Worm (Caenorhabditis elegans): ENCODE measurements around the gene ima-3.

DNA sequence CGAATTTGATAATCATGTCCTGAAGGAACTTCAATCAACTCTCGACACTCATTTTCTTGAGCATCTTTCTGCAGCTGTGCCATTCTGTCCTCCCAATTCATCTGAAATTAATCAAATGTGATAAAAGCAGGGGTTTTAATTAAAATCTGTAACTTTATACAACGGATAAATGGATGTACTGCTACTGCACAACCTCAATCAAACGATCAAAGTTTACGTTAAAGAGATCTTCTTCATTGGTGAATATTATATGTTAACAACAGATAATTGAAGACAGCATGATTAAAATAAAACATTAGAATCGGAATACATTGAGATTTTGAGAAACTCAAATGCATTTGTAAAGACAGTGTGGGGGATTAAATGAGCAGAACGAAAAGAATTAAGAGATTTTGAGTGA, 16.8 kb upstream of the ima-3 start, which contains the start of gene F32E10.5:
- no peak for TF ChIP-seq unc-62 (GFP tag; optimal IDR thresholded peaks at IDR 0.05)
- no peak for TF ChIP-seq irx-1 (tag; optimal IDR thresholded peaks at IDR 0.05)
- TF ChIP-seq mdl-1 (tag; optimal IDR thresholded peaks at IDR 0.05): no peak
- TF ChIP-seq elt-3 (tag; optimal IDR thresholded peaks at IDR 0.05): no peak
- no peak for TF ChIP-seq fkh-10 (GFP tag; optimal IDR thresholded peaks at IDR 0.05)
- TF ChIP-seq tbx-2 (tag; optimal IDR thresholded peaks at IDR 0.05): no peak
- TF ChIP-seq blmp-1 (tag; optimal IDR thresholded peaks at IDR 0.05): no peak
- TF ChIP-seq zip-4 (GFP tag; optimal IDR thresholded peaks at IDR 0.05): no peak
- no peak for TF ChIP-seq nhr-12 (tag; optimal IDR thresholded peaks at IDR 0.05)
- TF ChIP-seq nhr-77 (tag; optimal IDR thresholded peaks at IDR 0.05): no peak
- no peak for TF ChIP-seq vab-15 (tag; optimal IDR thresholded peaks at IDR 0.05)
- TF ChIP-seq lsy-2 (tag; optimal IDR thresholded peaks at IDR 0.05): no peak
- TF ChIP-seq nhr-20 (tag; optimal IDR thresholded peaks at IDR 0.05): no peak
- TF ChIP-seq hpl-2 (GFP tag; optimal IDR thresholded peaks at IDR 0.05): no peak
